Worm (Caenorhabditis elegans): ENCODE results near the gene hpo-25.

DNA sequence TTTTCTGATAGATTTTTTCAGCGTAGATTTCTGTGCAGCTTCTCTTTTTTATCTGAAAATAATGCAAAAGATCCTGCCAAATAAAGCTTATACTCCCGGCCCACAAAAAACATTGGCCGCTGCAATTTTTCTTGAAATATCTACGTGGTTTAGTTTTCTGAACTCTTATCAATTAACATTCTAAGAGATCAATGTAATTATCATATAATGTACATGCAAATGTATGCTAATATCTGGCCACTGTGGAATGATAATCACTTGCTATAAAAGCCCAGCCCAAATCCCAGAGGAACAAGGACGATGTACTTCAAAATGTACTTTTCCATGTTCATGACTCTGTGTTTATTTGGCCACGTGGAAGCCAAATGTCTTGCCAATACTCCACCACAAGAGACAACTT is 14.6 kb upstream of the hpo-25 start, which contains the start of gene F43C11.2:
- no peak for TF ChIP-seq fos-1 (tag; optimal IDR thresholded peaks at IDR 0.05)
- TF ChIP-seq skn-1 (tag; optimal IDR thresholded peaks at IDR 0.05): no peak
- TF ChIP-seq mdl-1 (tag; optimal IDR thresholded peaks at IDR 0.05): no peak
- no peak for TF ChIP-seq unc-62 (GFP tag; optimal IDR thresholded peaks at IDR 0.05)
- no peak for TF ChIP-seq ama-1 (optimal IDR thresholded peaks at IDR 0.05)
- no peak for TF ChIP-seq egl-27 (tag; optimal IDR thresholded peaks at IDR 0.05)

All from whole organism, L2 larva.